Worm (Caenorhabditis elegans) whole organism, L4/young adult: ENCODE measurements around the gene C43H6.4.

ENCODE experiments used
- dao-5 ChIP-seq: sonication (generic microtip); optimal IDR thresholded peaks from 2 replicates; lab custom pipeline; 2016; ENCODE audit warnings: missing genotype, missing genetic modification characterization, moderate library complexity, missing compliant biosample characterization
- him-1 ChIP-seq: sonication (generic microtip); optimal IDR thresholded peaks from 2 replicates; lab custom pipeline; 2016; ENCODE audit warnings: missing genotype, missing genetic modification reagents, missing genetic modification characterization, missing compliant biosample characterization

ce11 chrX:2409243-2409741 is 5.5 kb downstream of the C43H6.4 start, which contains the start of the genes C43H6.12 and trpp-12:
- TF ChIP-seq him-1 (tag; lab: Kevin White, UChicago) = no peak
- no peak for TF ChIP-seq dao-5
